Fruit fly (Drosophila melanogaster): Measurements from ENCODE around the gene psd.
A peak's percentile ranks its signal among the peaks of the same experiment; 100 is the strongest.

Gene psd

DNA sequence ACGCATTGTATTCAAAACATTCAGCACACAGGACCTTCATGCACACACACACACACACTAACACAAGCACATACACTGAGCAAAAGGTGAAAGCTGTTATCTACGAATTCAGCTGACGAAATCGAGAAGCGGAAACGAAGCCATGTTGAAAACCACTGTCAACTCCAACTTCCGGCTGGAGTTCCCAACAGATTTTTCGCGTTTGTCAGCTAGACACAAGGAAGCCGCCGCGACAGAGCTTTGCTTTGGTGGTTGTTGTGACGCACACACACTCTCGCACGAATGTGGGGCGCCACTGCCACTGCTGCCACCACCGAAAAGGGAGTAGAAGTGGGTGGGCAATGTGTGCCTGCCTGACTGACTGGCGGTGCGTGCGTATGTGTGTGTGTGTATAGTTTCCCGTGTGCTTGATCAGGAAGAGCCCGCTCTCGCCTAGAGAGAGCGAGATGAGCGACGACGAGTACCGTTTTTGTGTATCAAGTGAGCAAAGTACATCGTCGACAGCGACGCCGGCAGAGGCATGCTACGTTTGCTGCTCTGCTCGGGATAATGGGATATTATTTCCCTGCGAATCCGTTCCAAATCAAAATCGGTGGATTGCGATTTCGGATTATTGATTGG lies 33.0 kb upstream of the psd start:
- TF ChIP-seq CG13204 (GFP tag; optimal IDR thresholded peaks at IDR 0.05) (peak; percentile 10), CG10348 (GFP tag; IDR thresholded peaks at IDR 0.05) (no peak), CG8301 (tag; optimal IDR thresholded peaks at IDR 0.05) (no peak), Pif1B (GFP tag; optimal IDR thresholded peaks at IDR 0.05) (no peak), Snoo (tag; optimal IDR thresholded peaks at IDR 0.05) (peak; percentile 31), EcR (GFP tag; optimal IDR thresholded peaks at IDR 0.05) (no peak), fd96Ca (GFP tag; IDR thresholded peaks at IDR 0.05) (no peak), CG12605 (GFP tag; IDR thresholded peaks at IDR 0.05) (no peak), CG9948 (tag; optimal IDR thresholded peaks at IDR 0.05) (no peak), CG34367 (tag; optimal IDR thresholded peaks at IDR 0.05) (peak; percentile 15), CG8159 (tag; optimal IDR thresholded peaks at IDR 0.05) (peak; percentile 6), CG32121 (GFP tag; IDR thresholded peaks at IDR 0.05) (no peak), Pif1A (GFP tag; optimal IDR thresholded peaks at IDR 0.05) (no peak), CG14655 (GFP tag; optimal IDR thresholded peaks at IDR 0.05) (no peak), CG17806 (tag; optimal IDR thresholded peaks at IDR 0.05) (no peak), CG15710 (tag; optimal IDR thresholded peaks at IDR 0.05) (peak; percentile 39), rn (GFP tag; IDR thresholded peaks at IDR 0.05) (no peak), Ets98B (GFP tag; IDR thresholded peaks at IDR 0.05) (no peak), D1 (tag; optimal IDR thresholded peaks at IDR 0.05) (no peak), CG4496 (GFP tag; IDR thresholded peaks at IDR 0.05) (peak; percentile 10; the same call in 2 of the 3 replicates), gl (tag; optimal IDR thresholded peaks at IDR 0.05) (peak; percentile 34)

DNA sequence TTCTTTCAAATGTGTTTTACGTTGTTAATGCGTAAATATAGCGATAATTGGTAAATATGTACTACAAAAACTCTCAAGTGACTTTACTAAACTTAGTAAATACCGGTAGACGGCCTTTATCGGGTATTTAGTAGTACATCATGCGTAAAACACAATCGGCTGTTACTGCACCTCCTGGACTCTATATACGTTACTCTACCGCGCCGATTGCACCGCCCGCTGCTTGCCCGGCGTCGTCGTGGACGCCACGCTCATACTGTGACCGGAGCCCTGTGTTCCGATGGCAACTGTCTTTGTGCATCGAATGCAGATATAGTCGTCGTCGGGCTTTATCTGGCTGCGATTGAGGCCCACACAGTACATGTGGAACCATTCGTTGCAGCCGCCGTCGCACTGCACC lies 25.7 kb upstream of the psd start:
- TF ChIP-seq gl (tag; optimal IDR thresholded peaks at IDR 0.05) (no peak), CG13204 (GFP tag; optimal IDR thresholded peaks at IDR 0.05) (peak; percentile 45), CG4496 (GFP tag; IDR thresholded peaks at IDR 0.05) (no peak), D1 (tag; optimal IDR thresholded peaks at IDR 0.05) (no peak), CG12605 (GFP tag; IDR thresholded peaks at IDR 0.05) (no peak), fd96Ca (GFP tag; IDR thresholded peaks at IDR 0.05) (0 out of 3 replicates have a peak, but pooled peaks have one; percentile 34), CG17806 (tag; optimal IDR thresholded peaks at IDR 0.05) (no peak)

DNA sequence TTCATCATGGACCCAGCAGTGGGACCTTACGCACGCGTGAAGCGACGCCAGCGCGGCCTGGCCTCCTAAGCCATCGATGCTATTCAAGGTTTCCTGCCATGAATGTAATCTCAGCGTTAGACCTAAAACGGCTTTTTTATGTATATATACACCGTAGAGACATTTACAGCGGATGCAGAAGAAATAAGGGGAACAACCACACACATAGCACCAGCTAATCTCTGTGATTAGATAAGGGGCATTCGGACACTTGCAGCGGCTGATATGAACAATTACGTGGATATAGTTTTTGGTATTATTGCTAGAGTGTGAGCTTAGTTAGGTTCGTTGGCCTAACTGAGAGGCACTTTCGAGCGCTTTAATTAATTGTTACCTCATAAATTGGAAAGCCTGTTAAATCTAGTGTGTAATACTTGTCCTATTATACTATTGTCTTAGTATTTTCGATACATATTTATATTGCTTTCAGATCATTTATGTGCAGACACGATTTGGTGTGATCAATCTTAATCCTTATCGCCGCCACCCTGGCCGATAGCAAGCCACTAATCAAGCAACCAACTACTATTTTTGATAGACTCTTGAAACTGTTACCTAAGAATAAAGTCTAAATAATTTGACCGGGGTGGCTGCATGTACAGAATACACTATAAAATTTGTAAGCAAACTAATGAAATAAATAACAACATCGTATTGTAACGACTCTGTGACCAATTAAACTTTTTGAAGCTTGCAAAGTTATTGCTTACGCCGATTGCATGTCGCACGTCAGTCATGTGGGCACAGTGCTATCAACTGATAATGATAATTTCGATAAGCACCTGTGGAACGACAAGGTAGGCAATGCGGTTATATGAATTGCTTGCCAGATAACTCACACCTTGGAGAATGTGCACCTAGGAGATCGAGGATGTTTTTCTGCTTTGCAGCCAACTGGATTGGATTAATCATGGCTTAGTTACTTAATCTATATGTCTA lies 23.7 kb upstream of the psd start:
- TF ChIP-seq CG4496 (GFP tag; IDR thresholded peaks at IDR 0.05) (no peak), Ets98B (GFP tag; IDR thresholded peaks at IDR 0.05) (no peak), gl (tag; optimal IDR thresholded peaks at IDR 0.05) (no peak), CG32121 (GFP tag; IDR thresholded peaks at IDR 0.05) (no peak), CG34367 (tag; optimal IDR thresholded peaks at IDR 0.05) (no peak), CG8301 (tag; optimal IDR thresholded peaks at IDR 0.05) (no peak), Pif1B (GFP tag; optimal IDR thresholded peaks at IDR 0.05) (no peak), rn (GFP tag; IDR thresholded peaks at IDR 0.05) (no peak), CG12605 (GFP tag; IDR thresholded peaks at IDR 0.05) (no peak), CG17806 (tag; optimal IDR thresholded peaks at IDR 0.05) (no peak), CG8159 (tag; optimal IDR thresholded peaks at IDR 0.05) (no peak), fd96Ca (GFP tag; IDR thresholded peaks at IDR 0.05) (no peak), CG9948 (tag; optimal IDR thresholded peaks at IDR 0.05) (no peak), CG13204 (GFP tag; optimal IDR thresholded peaks at IDR 0.05) (no peak), Snoo (tag; optimal IDR thresholded peaks at IDR 0.05) (no peak), D1 (tag; optimal IDR thresholded peaks at IDR 0.05) (no peak), EcR (GFP tag; optimal IDR thresholded peaks at IDR 0.05) (no peak)

DNA sequence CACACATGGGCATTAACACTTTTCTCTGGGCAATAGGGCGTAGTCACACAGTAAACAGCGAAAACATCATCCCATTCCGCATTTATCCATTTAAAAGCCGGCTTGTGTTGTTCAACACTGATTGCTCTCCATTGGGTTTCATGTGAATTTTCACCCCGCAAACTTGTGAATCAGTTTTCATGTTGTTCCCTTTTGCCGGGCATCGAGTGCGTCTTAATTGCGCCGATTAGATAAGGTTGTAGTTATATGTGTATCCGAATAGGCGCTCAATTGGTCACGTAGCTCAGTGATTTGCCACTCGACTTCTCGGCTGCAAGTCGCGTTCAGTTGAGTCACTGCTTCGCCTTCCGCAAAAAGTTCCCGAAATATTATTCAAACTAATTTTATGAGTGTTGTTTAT lies 22.2 kb upstream of the psd start:
- TF ChIP-seq CG34367 (tag; optimal IDR thresholded peaks at IDR 0.05) (no peak), CG4496 (GFP tag; IDR thresholded peaks at IDR 0.05) (no peak), fd96Ca (GFP tag; IDR thresholded peaks at IDR 0.05) (no peak), CG8301 (tag; optimal IDR thresholded peaks at IDR 0.05) (no peak), CG13204 (GFP tag; optimal IDR thresholded peaks at IDR 0.05) (no peak), CG17806 (tag; optimal IDR thresholded peaks at IDR 0.05) (no peak), CG32121 (GFP tag; IDR thresholded peaks at IDR 0.05) (no peak), Pif1A (GFP tag; optimal IDR thresholded peaks at IDR 0.05) (no peak), CG15710 (tag; optimal IDR thresholded peaks at IDR 0.05) (no peak), EcR (GFP tag; optimal IDR thresholded peaks at IDR 0.05) (no peak), Pif1B (GFP tag; optimal IDR thresholded peaks at IDR 0.05) (no peak), Snoo (tag; optimal IDR thresholded peaks at IDR 0.05) (no peak), gl (tag; optimal IDR thresholded peaks at IDR 0.05) (no peak), D1 (tag; optimal IDR thresholded peaks at IDR 0.05) (no peak), CG14655 (GFP tag; optimal IDR thresholded peaks at IDR 0.05) (no peak), CG9948 (tag; optimal IDR thresholded peaks at IDR 0.05) (no peak)

DNA sequence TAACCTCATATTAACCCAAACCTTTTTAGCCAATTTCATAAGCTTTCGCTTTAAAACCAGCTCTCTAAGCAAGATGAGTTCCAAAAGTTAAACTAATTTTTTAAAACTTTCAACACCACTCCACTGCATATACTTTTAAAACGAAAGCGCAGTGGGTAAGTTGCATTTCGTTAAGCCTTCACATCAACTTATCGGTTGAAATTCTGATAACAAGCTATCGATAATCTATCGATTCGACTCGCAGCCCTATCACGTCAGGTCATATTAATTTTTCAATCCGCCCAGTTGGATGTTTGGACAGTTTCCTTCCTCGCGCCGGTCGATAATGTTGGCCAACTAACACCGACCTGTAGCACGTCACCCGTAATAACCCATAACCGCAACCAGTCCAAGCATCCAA lies 21.3 kb upstream of the psd start, which contains the start of gene ifc:
TSS of gene ifc (plus strand) at position 255 of the 400 bp plus-strand sequence.
- TF ChIP-seq EcR (GFP tag; optimal IDR thresholded peaks at IDR 0.05) (no peak), Snoo (tag; optimal IDR thresholded peaks at IDR 0.05) (peak; percentile 45), CG34367 (tag; optimal IDR thresholded peaks at IDR 0.05) (no peak), CG4496 (GFP tag; IDR thresholded peaks at IDR 0.05) (no peak), Pif1A (GFP tag; optimal IDR thresholded peaks at IDR 0.05) (no peak), CG8159 (tag; optimal IDR thresholded peaks at IDR 0.05) (peak; percentile 35), CG10348 (GFP tag; IDR thresholded peaks at IDR 0.05) (no peak), Pif1B (GFP tag; optimal IDR thresholded peaks at IDR 0.05) (no peak), CG15710 (tag; optimal IDR thresholded peaks at IDR 0.05) (peak; percentile 11), gl (tag; optimal IDR thresholded peaks at IDR 0.05) (no peak), Ets98B (GFP tag; IDR thresholded peaks at IDR 0.05) (no peak), CG12605 (GFP tag; IDR thresholded peaks at IDR 0.05) (no peak), CG13204 (GFP tag; optimal IDR thresholded peaks at IDR 0.05) (no peak), CG17806 (tag; optimal IDR thresholded peaks at IDR 0.05) (peak; percentile 22), CG9948 (tag; optimal IDR thresholded peaks at IDR 0.05) (peak; percentile 6), D1 (tag; optimal IDR thresholded peaks at IDR 0.05) (no peak), rn (GFP tag; IDR thresholded peaks at IDR 0.05) (no peak), CG32121 (GFP tag; IDR thresholded peaks at IDR 0.05) (no peak), CG14655 (GFP tag; optimal IDR thresholded peaks at IDR 0.05) (no peak), fd96Ca (GFP tag; IDR thresholded peaks at IDR 0.05) (no peak), CG8301 (tag; optimal IDR thresholded peaks at IDR 0.05) (no peak)
